Fruit fly (Drosophila melanogaster): Measurements from ENCODE around the gene Cyp4c3.
A peak's percentile ranks its signal among the peaks of the same experiment; 100 is the strongest.

Cyp4c3 gene

dm6 chr3R:30915235-30915634, 21.4 kb downstream of the Cyp4c3 start (continued):
- TF ChIP-seq bsh (GFP tag; optimal IDR thresholded peaks at IDR 0.05) = no peak
- TF ChIP-seq da (GFP tag; optimal IDR thresholded peaks at IDR 0.05) = no peak
- peak; percentile 65 for TF ChIP-seq sens (GFP tag)
- peak; percentile 17 for TF ChIP-seq Jarid2 (GFP tag; optimal IDR thresholded peaks at IDR 0.05)
- no peak for TF ChIP-seq Fer2 (tag; optimal IDR thresholded peaks at IDR 0.05)
- no peak for TF ChIP-seq CG8924 (tag; optimal IDR thresholded peaks at IDR 0.05)
- TF ChIP-seq PHDP (tag; optimal IDR thresholded peaks at IDR 0.05) = peak; percentile 12
- no peak for TF ChIP-seq vvl (GFP tag; IDR thresholded peaks at IDR 0.05)
- peak; percentile 28 for TF ChIP-seq lab (GFP tag; optimal IDR thresholded peaks at IDR 0.05)
- TF ChIP-seq D19A (tag; optimal IDR thresholded peaks at IDR 0.05) = no peak
- TF ChIP-seq zfh1 (GFP tag; IDR thresholded peaks at IDR 0.05) = no peak
- peak; percentile 98 for TF ChIP-seq crol (GFP tag; IDR thresholded peaks at IDR 0.05)
- no peak for TF ChIP-seq Hmr (GFP tag; optimal IDR thresholded peaks at IDR 0.05)
- TF ChIP-seq CG11456 (GFP tag; IDR thresholded peaks at IDR 0.05) = no peak
- TF ChIP-seq Sry-β (GFP tag; optimal IDR thresholded peaks at IDR 0.05) = no peak
- no peak for TF ChIP-seq Hand (GFP tag; optimal IDR thresholded peaks at IDR 0.05)
- no peak for TF ChIP-seq CG18262 (tag; optimal IDR thresholded peaks at IDR 0.05)

- TF ChIP-seq CG4404 (GFP tag; IDR thresholded peaks at IDR 0.05) (0 out of 2 replicates have a peak, but pooled peaks have one; percentile 10), Hr39 (optimal IDR thresholded peaks at IDR 0.05) (peak; percentile 55), peb (GFP tag; IDR thresholded peaks at IDR 0.05) (no peak), HHEX (GFP tag; optimal IDR thresholded peaks at IDR 0.05) (no peak), CG3847 (GFP tag; IDR thresholded peaks at IDR 0.05) (0 out of 2 replicates have a peak, but pooled peaks have one; percentile 4), CG3726 (GFP tag; IDR thresholded peaks at IDR 0.05) (0 out of 3 replicates have a peak, but pooled peaks have one; percentile 22)
Measured at dm6 chr3R:30916024-30916423, 22.2 kb downstream of the Cyp4c3 start.

- no peak for TF ChIP-seq trh (GFP tag; optimal IDR thresholded peaks at IDR 0.05)
- peak; percentile 50 for TF ChIP-seq CG8359 (GFP tag; optimal IDR thresholded peaks at IDR 0.05; ENCODE audit: borderline replicate concordance)
- TF ChIP-seq Meics (GFP tag; optimal IDR thresholded peaks at IDR 0.05) = no peak
- no peak for TF ChIP-seq CG9932 (GFP tag; IDR thresholded peaks at IDR 0.05)
- no peak for TF ChIP-seq fu2 (GFP tag; optimal IDR thresholded peaks at IDR 0.05)
- no peak for TF ChIP-seq row (GFP tag; IDR thresholded peaks at IDR 0.05)
- no peak for TF ChIP-seq phol (tag; optimal IDR thresholded peaks at IDR 0.05)
- TF ChIP-seq CG6175 (GFP tag; IDR thresholded peaks at IDR 0.05) = no peak
- TF ChIP-seq CG2875 (GFP tag; optimal IDR thresholded peaks at IDR 0.05) = no peak
- peak; percentile 4 for TF ChIP-seq Blimp-1 (GFP tag; optimal IDR thresholded peaks at IDR 0.05)
- TF ChIP-seq CG4854 (GFP tag; optimal IDR thresholded peaks at IDR 0.05) = no peak
- TF ChIP-seq CG1832 (GFP tag; optimal IDR thresholded peaks at IDR 0.05) = no peak
- no peak for TF ChIP-seq Nf-YA (GFP tag; IDR thresholded peaks at IDR 0.05)
- TF ChIP-seq Hsf (GFP tag; optimal IDR thresholded peaks at IDR 0.05) = no peak
- TF ChIP-seq CG31365 (tag; optimal IDR thresholded peaks at IDR 0.05) = no peak
- TF ChIP-seq CG17361 (GFP tag; IDR thresholded peaks at IDR 0.05) = 0 out of 3 replicates have a peak, but pooled peaks have one; percentile 9
- TF ChIP-seq CG13123 (GFP tag; optimal IDR thresholded peaks at IDR 0.05) = no peak
- TF ChIP-seq CG2712 (tag; optimal IDR thresholded peaks at IDR 0.05) = peak; percentile 43
- peak; percentile 38 for TF ChIP-seq twi (tag; optimal IDR thresholded peaks at IDR 0.05)
- TF ChIP-seq CG8281 (tag; optimal IDR thresholded peaks at IDR 0.05) = no peak
- no peak for TF ChIP-seq toy (GFP tag; IDR thresholded peaks at IDR 0.05)
- TF ChIP-seq jing (GFP tag; optimal IDR thresholded peaks at IDR 0.05) = no peak
- TF ChIP-seq CG14710 (tag; optimal IDR thresholded peaks at IDR 0.05) = peak; percentile 42
- peak; percentile 29 for TF ChIP-seq odd (GFP tag; optimal IDR thresholded peaks at IDR 0.05)
- no peak for TF ChIP-seq Ravus (GFP tag; IDR thresholded peaks at IDR 0.05)
- peak; percentile 44 for TF ChIP-seq CG13424 (tag; optimal IDR thresholded peaks at IDR 0.05)
- TF ChIP-seq disco-r (GFP tag; optimal IDR thresholded peaks at IDR 0.05) = no peak
Measured at dm6 chr3R:30918872-30919271, 25.0 kb downstream of the Cyp4c3 start.
